Fruit fly (Drosophila melanogaster) whole organism, embryonic: ENCODE measurements around the gene TkR86C.

Experiments
- ATbp ChIP-seq: fragments of 200-800 bp; sonication (Bioruptor generic); optimal IDR thresholded peaks from 2 replicates; lab custom pipeline; 2017; ENCODE audit warnings: missing biosample characterization, mild to moderate bottlenecking, missing genetic modification characterization, missing genetic modification reagents
- B-H1 ChIP-seq: fragments of 200-800 bp; sonication (Bioruptor generic); IDR thresholded peaks from 3 replicates; pipeline ENCODE4 v1.3.6; 2022; ENCODE audit warnings: missing biosample characterization, missing genetic modification characterization
- Bdp1 ChIP-seq: fragments of 200-800 bp; sonication (Bioruptor generic); optimal IDR thresholded peaks from 3 replicates; lab custom pipeline; 2016; ENCODE audit warnings: missing biosample characterization, missing genetic modification characterization
- CG10431 ChIP-seq: fragments of 200-800 bp; sonication (Bioruptor generic); optimal IDR thresholded peaks from 3 replicates; lab custom pipeline; 2018; ENCODE audit warnings: missing biosample characterization, mild to moderate bottlenecking, missing genetic modification characterization
- CG11504 ChIP-seq: fragments of 200-800 bp; sonication (Bioruptor generic); optimal IDR thresholded peaks from 3 replicates; lab custom pipeline; 2019; ENCODE audit warnings: missing biosample characterization, mild to moderate bottlenecking, missing genetic modification characterization, moderate library complexity
- CG12155 ChIP-seq: fragments of 200-800 bp; sonication (Bioruptor generic); optimal IDR thresholded peaks from 3 replicates; lab custom pipeline; 2016; ENCODE audit warnings: missing biosample characterization, missing genetic modification characterization
- CG12219 ChIP-seq: fragments of 200-800 bp; sonication (Bioruptor generic); optimal IDR thresholded peaks from 3 replicates; lab custom pipeline; 2018; ENCODE audit warnings: missing biosample characterization, mild to moderate bottlenecking, missing genetic modification characterization
- CG12659 ChIP-seq: fragments of 200-800 bp; sonication (Bioruptor generic); optimal IDR thresholded peaks from 3 replicates; lab custom pipeline; 2017; ENCODE audit warnings: mild to moderate bottlenecking, missing biosample characterization, missing genetic modification reagents, missing genetic modification characterization
- CG13296 ChIP-seq: fragments of 200-800 bp; sonication (Bioruptor generic); optimal IDR thresholded peaks from 3 replicates; lab custom pipeline; 2018; ENCODE audit warnings: missing biosample characterization, mild to moderate bottlenecking, missing genetic modification characterization
- CG17568 ChIP-seq: fragments of 200-800 bp; sonication (Bioruptor generic); optimal IDR thresholded peaks from 2 replicates; lab custom pipeline; 2018; ENCODE audit warnings: missing biosample characterization, mild to moderate bottlenecking, missing genetic modification characterization, moderate library complexity
- CG17912 ChIP-seq: fragments of 200-800 bp; sonication (Bioruptor generic); optimal IDR thresholded peaks from 2 replicates; lab custom pipeline; 2018; ENCODE audit warnings: missing biosample characterization, mild to moderate bottlenecking, missing genetic modification characterization
- CG18619 ChIP-seq: fragments of 200-800 bp; sonication (Bioruptor generic); optimal IDR thresholded peaks from 3 replicates; lab custom pipeline; 2017; ENCODE audit warnings: missing biosample characterization, mild to moderate bottlenecking, missing genetic modification characterization
- CG2875 ChIP-seq: fragments of 200-800 bp; sonication (Bioruptor generic); optimal IDR thresholded peaks from 2 replicates; lab custom pipeline; 2017; ENCODE audit warnings: missing biosample characterization, mild to moderate bottlenecking, missing genetic modification characterization, missing genetic modification reagents
- CG31365 ChIP-seq: fragments of 200-800 bp; sonication (Bioruptor generic); optimal IDR thresholded peaks from 2 replicates; lab custom pipeline; 2018; ENCODE audit warnings: missing biosample characterization, mild to moderate bottlenecking, missing genetic modification characterization
- CG32532 ChIP-seq: fragments of 200-800 bp; sonication (Bioruptor generic); IDR thresholded peaks from 2 replicates; pipeline ENCODE4 v1.3.6; 2022; ENCODE audit warnings: missing biosample characterization, missing genetic modification characterization
- CG3281 ChIP-seq: fragments of 200-800 bp; sonication (Bioruptor generic); optimal IDR thresholded peaks from 3 replicates; lab custom pipeline; 2017; ENCODE audit warnings: missing biosample characterization, mild to moderate bottlenecking, missing genetic modification characterization
- CG33213 ChIP-seq: fragments of 200-800 bp; sonication (Bioruptor generic); optimal IDR thresholded peaks from 3 replicates; lab custom pipeline; 2016; ENCODE audit warnings: missing biosample characterization, missing genetic modification characterization
- CG3847 ChIP-seq: fragments of 200-800 bp; sonication (Bioruptor generic); IDR thresholded peaks from 2 replicates; pipeline ENCODE4 v1.3.6; 2022; ENCODE audit warnings: missing biosample characterization, missing genetic modification characterization
- CG4707 ChIP-seq: fragments of 200-800 bp; sonication (Bioruptor generic); optimal IDR thresholded peaks from 2 replicates; lab custom pipeline; 2018; ENCODE audit warnings: missing biosample characterization, mild to moderate bottlenecking, missing genetic modification characterization, moderate library complexity
- CG7786 ChIP-seq: fragments of 200-800 bp; sonication (Bioruptor generic); optimal IDR thresholded peaks from 2 replicates; lab custom pipeline; 2016; ENCODE audit warnings: missing biosample characterization, missing genetic modification characterization
- CG7987 ChIP-seq: fragments of 200-800 bp; sonication (Bioruptor generic); optimal IDR thresholded peaks from 2 replicates; lab custom pipeline; 2018; ENCODE audit warnings: missing biosample characterization, mild to moderate bottlenecking, missing genetic modification characterization, moderate library complexity
- CG9797 ChIP-seq: fragments of 200-800 bp; sonication (Bioruptor generic); optimal IDR thresholded peaks from 3 replicates; lab custom pipeline; 2018; ENCODE audit warnings: missing biosample characterization, mild to moderate bottlenecking, missing genetic modification characterization
- Dp ChIP-seq: fragments of 200-800 bp; sonication (Bioruptor generic); optimal IDR thresholded peaks from 2 replicates; lab custom pipeline; 2018; ENCODE audit warnings: missing biosample characterization, mild to moderate bottlenecking, missing genetic modification characterization, moderate library complexity
- Dref ChIP-seq: fragments of 200-800 bp; sonication (Bioruptor generic); IDR thresholded peaks from 2 replicates; pipeline ENCODE4 v1.3.6; 2022; ENCODE audit warnings: missing biosample characterization, missing genetic modification characterization
- HLH54F ChIP-seq: fragments of 200-800 bp; sonication (Bioruptor generic); optimal IDR thresholded peaks from 3 replicates; lab custom pipeline; 2016; ENCODE audit warnings: missing biosample characterization, missing genetic modification characterization
- Hand ChIP-seq: fragments of 200-800 bp; sonication (Bioruptor generic); optimal IDR thresholded peaks from 2 replicates; lab custom pipeline; 2017; ENCODE audit warnings: mild to moderate bottlenecking, missing biosample characterization, missing genetic modification reagents, missing genetic modification characterization
- Hr51 ChIP-seq, 2 experiments: fragments of 200-800 bp; sonication (Bioruptor generic); optimal IDR thresholded peaks; 2 replicates in 1 of 2; 3 replicates in 1 of 2; lab custom pipeline; 2016 to 2018; ENCODE audit warnings: missing biosample characterization in 2 of 2, missing genetic modification characterization in 2 of 2, mild to moderate bottlenecking in 1 of 2, moderate library complexity in 1 of 2
- Jarid2 ChIP-seq: fragments of 200-800 bp; sonication (Bioruptor generic); optimal IDR thresholded peaks from 3 replicates; lab custom pipeline; 2017; ENCODE audit warnings: mild to moderate bottlenecking, missing biosample characterization, missing genetic modification reagents, missing genetic modification characterization
- MESR4 ChIP-seq: fragments of 200-800 bp; sonication (Bioruptor generic); optimal IDR thresholded peaks from 2 replicates; lab custom pipeline; 2018; ENCODE audit warnings: missing biosample characterization, mild to moderate bottlenecking, missing genetic modification characterization, moderate library complexity
- Oli ChIP-seq: fragments of 200-800 bp; sonication (Bioruptor generic); optimal IDR thresholded peaks from 2 replicates; lab custom pipeline; 2018; ENCODE audit warnings: missing biosample characterization, mild to moderate bottlenecking, missing genetic modification characterization, moderate library complexity
- Optix ChIP-seq: fragments of 200-800 bp; sonication (Bioruptor generic); IDR thresholded peaks from 3 replicates; pipeline ENCODE4 v1.3.6; 2022; ENCODE audit warnings: missing biosample characterization, missing genetic modification characterization
- PHDP ChIP-seq: fragments of 200-800 bp; sonication (Bioruptor generic); optimal IDR thresholded peaks from 3 replicates; lab custom pipeline; 2018; ENCODE audit warnings: missing biosample characterization, mild to moderate bottlenecking, missing genetic modification characterization, moderate library complexity
- Rx ChIP-seq: fragments of 200-800 bp; sonication (Bioruptor generic); IDR thresholded peaks from 2 replicates; pipeline ENCODE4 v1.3.6; 2022; ENCODE audit warnings: missing biosample characterization, missing genetic modification characterization
- Spps ChIP-seq: fragments of 200-800 bp; sonication (Bioruptor generic); optimal IDR thresholded peaks from 2 replicates; lab custom pipeline; 2018; ENCODE audit warnings: missing biosample characterization, mild to moderate bottlenecking, missing genetic modification characterization
- Sry-β ChIP-seq: fragments of 200-800 bp; sonication (Bioruptor generic); optimal IDR thresholded peaks from 2 replicates; lab custom pipeline; 2018; ENCODE audit warnings: missing biosample characterization, mild to moderate bottlenecking, missing genetic modification characterization, moderate library complexity
- Xbp1 ChIP-seq: fragments of 200-800 bp; sonication (Bioruptor generic); optimal IDR thresholded peaks from 3 replicates; lab custom pipeline; 2016; ENCODE audit warnings: missing biosample characterization, mild to moderate bottlenecking, missing genetic modification characterization
- ato ChIP-seq: fragments of 200-800 bp; sonication (Bioruptor generic); IDR thresholded peaks from 2 replicates; pipeline ENCODE4 v1.3.6; 2022; ENCODE audit warnings: missing biosample characterization, missing genetic modification characterization; ENCODE audit not compliant: partially characterized antibody
- bcd ChIP-seq: fragments of 200-800 bp; sonication (Bioruptor generic); optimal IDR thresholded peaks from 2 replicates; lab custom pipeline; 2017; ENCODE audit warnings: missing biosample characterization, mild to moderate bottlenecking, missing genetic modification characterization
- cato ChIP-seq: fragments of 200-800 bp; sonication (Bioruptor generic); optimal IDR thresholded peaks from 2 replicates; lab custom pipeline; 2016; ENCODE audit warnings: missing biosample characterization, missing genetic modification characterization, borderline replicate concordance
- danr ChIP-seq: fragments of 200-800 bp; sonication (Bioruptor generic); IDR thresholded peaks from 2 replicates; pipeline ENCODE4 v1.3.6; 2022; ENCODE audit warnings: missing biosample characterization, missing genetic modification characterization
- gsb ChIP-seq: fragments of 200-800 bp; sonication (Bioruptor generic); IDR thresholded peaks from 2 replicates; pipeline ENCODE4 v1.3.6; 2022; ENCODE audit warnings: missing biosample characterization, missing genetic modification characterization
- maf-S ChIP-seq: fragments of 200-800 bp; sonication (Bioruptor generic); optimal IDR thresholded peaks from 2 replicates; lab custom pipeline; 2016; ENCODE audit warnings: missing biosample characterization, missing genetic modification characterization
- odd ChIP-seq: fragments of 200-800 bp; sonication (Bioruptor generic); optimal IDR thresholded peaks from 2 replicates; lab custom pipeline; 2017; ENCODE audit warnings: missing biosample characterization, mild to moderate bottlenecking, missing genetic modification characterization
- pan ChIP-seq, 4 experiments: fragments of >200 bp in 3 of 4; fragments of 200-800 bp in 1 of 4; sonication (Bioruptor generic) in 1 of 4; optimal IDR thresholded peaks in 3 of 4; IDR thresholded peaks in 1 of 4; 2 replicates each; pipeline versions ENCODE4 v1.3.6 to Lab custom; 2017 to 2022; ENCODE audit warnings: missing biosample characterization in 2 of 4, missing genetic modification characterization in 2 of 4, mixed read lengths in 1 of 4
- seq ChIP-seq: fragments of 200-800 bp; sonication (Bioruptor generic); IDR thresholded peaks from 2 replicates; pipeline ENCODE4 v1.3.6; 2022; ENCODE audit warnings: missing biosample characterization, missing genetic modification characterization
- tap ChIP-seq: fragments of 200-800 bp; optimal IDR thresholded peaks from 3 replicates; lab custom pipeline; 2019; ENCODE audit warnings: missing biosample characterization, mild to moderate bottlenecking, missing genetic modification characterization, moderate library complexity
- toy ChIP-seq: fragments of 200-800 bp; sonication (Bioruptor generic); IDR thresholded peaks from 2 replicates; pipeline ENCODE4 v1.3.6; 2022; ENCODE audit warnings: missing biosample characterization, missing genetic modification characterization
- unc-4 ChIP-seq: fragments of 200-800 bp; sonication (Bioruptor generic); IDR thresholded peaks from 2 replicates; pipeline ENCODE4 v1.3.6; 2022; ENCODE audit warnings: missing biosample characterization, missing genetic modification characterization; ENCODE audit not compliant: partially characterized antibody
- wek ChIP-seq: fragments of 200-800 bp; sonication (Bioruptor generic); optimal IDR thresholded peaks from 3 replicates; lab custom pipeline; 2018; ENCODE audit warnings: missing biosample characterization, mild to moderate bottlenecking, missing genetic modification characterization, moderate library complexity

The TkR86C gene

DNA sequence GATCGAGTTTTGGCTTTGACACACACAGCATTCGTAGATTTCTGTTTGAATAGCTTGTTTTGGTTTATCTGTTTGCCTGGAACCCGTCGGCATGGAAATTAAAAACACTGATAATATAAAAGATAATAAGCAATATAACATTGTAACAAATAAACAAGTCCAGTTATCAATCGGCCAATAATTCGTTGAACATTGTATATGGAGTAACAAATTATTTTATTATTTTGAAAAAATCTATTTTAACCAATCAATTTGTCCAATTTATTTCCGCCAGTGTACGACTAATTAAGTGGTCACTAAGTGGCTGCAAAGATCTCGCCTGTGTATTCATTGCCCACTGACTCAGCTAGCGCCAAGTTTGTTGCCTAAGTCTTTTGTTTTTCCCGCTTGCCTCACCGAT is 62.2 kb downstream of the TkR86C start (continued):
- TF ChIP-seq ato (no peak), CG9797 (no peak), seq (GFP tag; lab: Robert Waterston, UW) (no peak), CG12219 (GFP tag; lab: Kevin White, UChicago) (no peak), Bdp1 (GFP tag; lab: Kevin White, UChicago) (no peak), Hr51 (GFP tag; optimal IDR thresholded peaks at IDR 0.05; lab: Kevin White, UChicago) (peak in 1 of 2 experiments; percentile 30), Spps (tag; lab: Kevin White, UChicago) (no peak), CG7786 (GFP tag; lab: Kevin White, UChicago) (no peak), Dp (no peak), HLH54F (no peak), CG13296 (peak; percentile 38), CG2875 (GFP tag; lab: Kevin White, UChicago) (no peak), CG31365 (tag; lab: Kevin White, UChicago) (no peak), odd (GFP tag; lab: Kevin White, UChicago) (no peak), PHDP (tag; lab: Kevin White, UChicago) (peak; percentile 60), CG10431 (GFP tag; lab: Kevin White, UChicago) (no peak), maf-S (no peak), tap (tag; lab: Kevin White, UChicago) (no peak), CG12155 (GFP tag; lab: Kevin White, UChicago) (peak; percentile 32), MESR4 (GFP tag; lab: Kevin White, UChicago) (no peak), cato (GFP tag; lab: Kevin White, UChicago) (no peak), CG4707 (no peak), Sry-β (no peak), toy (GFP tag; lab: Robert Waterston, UW) (no peak), CG12659 (peak; percentile 34), CG3281 (GFP tag; lab: Kevin White, UChicago) (peak; percentile 58), Dref (no peak), Jarid2 (GFP tag; lab: Kevin White, UChicago) (no peak), CG11504 (tag; lab: Kevin White, UChicago) (peak; percentile 58), Xbp1 (peak; percentile 22), CG7987 (no peak), ATbp (GFP tag; lab: Kevin White, UChicago) (no peak), Optix (GFP tag; lab: Robert Waterston, UW) (no peak), wek (no peak), unc-4 (GFP tag; lab: Robert Waterston, UW) (no peak), pan (optimal IDR thresholded peaks at IDR 0.05; lab: Kevin White, UChicago) (no peak), pan (GFP tag; optimal IDR thresholded peaks at IDR 0.05 in 1 of 2, IDR thresholded peaks at IDR 0.05 in 1 of 2) (peak in 1 of 2 experiments; percentile 56), Oli (tag; lab: Kevin White, UChicago) (no peak), gsb (GFP tag; lab: Robert Waterston, UW) (peak; percentile 45), CG32532 (GFP tag; lab: Robert Waterston, UW) (peak; percentile 88), CG17568 (no peak), danr (no peak), Hand (no peak), CG18619 (GFP tag; lab: Kevin White, UChicago) (peak; percentile 10), B-H1 (GFP tag; lab: Robert Waterston, UW) (peak; percentile 33; the same call in 1 of the 3 replicates), CG17912 (GFP tag; lab: Kevin White, UChicago) (no peak), Rx (no peak), CG33213 (no peak), bcd (GFP tag; lab: Kevin White, UChicago) (peak; percentile 52), CG3847 (GFP tag; lab: Robert Waterston, UW) (peak; percentile 66)
